Fruit fly (Drosophila melanogaster) whole organism, embryonic: ENCODE results near the gene Gk2.

Experiments
- Ada2b ChIP-seq: fragments of 200-800 bp; sonication (Bioruptor generic); IDR thresholded peaks from 2 replicates; pipeline ENCODE4 v1.3.6; 2022; ENCODE audit warnings: missing biosample characterization, missing genetic modification characterization
- Atf3 ChIP-seq: fragments of 200-800 bp; sonication (Bioruptor generic); optimal IDR thresholded peaks from 3 replicates; lab custom pipeline; 2016; ENCODE audit warnings: missing biosample characterization, missing genetic modification characterization
- CG1024 ChIP-seq: fragments of 200-800 bp; sonication (Bioruptor generic); IDR thresholded peaks from 2 replicates; pipeline ENCODE4 v1.3.6; 2022; ENCODE audit warnings: missing biosample characterization, missing genetic modification characterization
- CG10366 ChIP-seq: fragments of 200-800 bp; sonication (Bioruptor generic); IDR thresholded peaks from 2 replicates; pipeline ENCODE4 v1.3.6; 2022; ENCODE audit warnings: missing biosample characterization, missing genetic modification characterization
- CG10654 ChIP-seq: fragments of 200-800 bp; sonication (Bioruptor generic); optimal IDR thresholded peaks from 2 replicates; lab custom pipeline; 2016; ENCODE audit warnings: missing biosample characterization, missing genetic modification characterization
- CG12155 ChIP-seq: fragments of 200-800 bp; sonication (Bioruptor generic); optimal IDR thresholded peaks from 3 replicates; lab custom pipeline; 2016; ENCODE audit warnings: missing biosample characterization, missing genetic modification characterization
- CG1233 ChIP-seq: fragments of 200-800 bp; sonication (Bioruptor generic); optimal IDR thresholded peaks from 4 replicates; lab custom pipeline; 2018; ENCODE audit warnings: missing biosample characterization, mild to moderate bottlenecking, missing genetic modification characterization
- CG13287 ChIP-seq: fragments of 200-800 bp; sonication (Bioruptor generic); IDR thresholded peaks from 2 replicates; pipeline ENCODE4 v1.3.6; 2022; ENCODE audit warnings: missing biosample characterization, missing genetic modification characterization; ENCODE audit not compliant: partially characterized antibody
- CG15696 ChIP-seq: fragments of 200-800 bp; sonication (Bioruptor generic); optimal IDR thresholded peaks from 2 replicates; lab custom pipeline; 2019; ENCODE audit warnings: missing biosample characterization, mild to moderate bottlenecking, missing genetic modification characterization, moderate library complexity
- CG17361 ChIP-seq: fragments of 200-800 bp; sonication (Bioruptor generic); IDR thresholded peaks from 3 replicates; pipeline ENCODE4 v1.3.6; 2022; ENCODE audit warnings: missing biosample characterization, missing genetic modification characterization
- CG31224 ChIP-seq: fragments of 200-800 bp; sonication (Bioruptor generic); IDR thresholded peaks from 2 replicates; pipeline ENCODE4 v1.3.6; 2022; ENCODE audit warnings: missing biosample characterization, missing genetic modification characterization
- CG31365 ChIP-seq: fragments of 200-800 bp; sonication (Bioruptor generic); optimal IDR thresholded peaks from 2 replicates; lab custom pipeline; 2018; ENCODE audit warnings: missing biosample characterization, mild to moderate bottlenecking, missing genetic modification characterization
- CG31388 ChIP-seq: fragments of 200-800 bp; sonication (Bioruptor generic); optimal IDR thresholded peaks from 2 replicates; lab custom pipeline; 2016; ENCODE audit warnings: missing biosample characterization, missing genetic modification characterization
- CG32532 ChIP-seq: fragments of 200-800 bp; sonication (Bioruptor generic); IDR thresholded peaks from 2 replicates; pipeline ENCODE4 v1.3.6; 2022; ENCODE audit warnings: missing biosample characterization, missing genetic modification characterization
- CG3838 ChIP-seq: fragments of 200-800 bp; sonication (Bioruptor generic); optimal IDR thresholded peaks from 3 replicates; lab custom pipeline; 2016; ENCODE audit warnings: missing biosample characterization, missing genetic modification characterization
- CG3847 ChIP-seq: fragments of 200-800 bp; sonication (Bioruptor generic); IDR thresholded peaks from 2 replicates; pipeline ENCODE4 v1.3.6; 2022; ENCODE audit warnings: missing biosample characterization, missing genetic modification characterization
- CG4404 ChIP-seq: fragments of 200-800 bp; sonication (Bioruptor generic); IDR thresholded peaks from 2 replicates; pipeline ENCODE4 v1.3.6; 2022; ENCODE audit warnings: missing biosample characterization, missing genetic modification characterization
- CG5180 ChIP-seq: fragments of 200-800 bp; sonication (Bioruptor generic); optimal IDR thresholded peaks from 3 replicates; lab custom pipeline; 2017; ENCODE audit warnings: missing biosample characterization, missing genetic modification characterization, mild to moderate bottlenecking, moderate library complexity, missing genetic modification reagents
- CG6683 ChIP-seq: fragments of 200-800 bp; sonication (Bioruptor generic); optimal IDR thresholded peaks from 2 replicates; lab custom pipeline; 2017; ENCODE audit warnings: missing biosample characterization, mild to moderate bottlenecking, missing genetic modification characterization, missing genetic modification reagents
- CG6689 ChIP-seq: fragments of 200-800 bp; sonication (Bioruptor generic); IDR thresholded peaks from 2 replicates; pipeline ENCODE4 v1.3.6; 2022; ENCODE audit warnings: missing biosample characterization, missing genetic modification characterization
- CG7556 ChIP-seq: fragments of 200-800 bp; sonication (Bioruptor generic); optimal IDR thresholded peaks from 2 replicates; lab custom pipeline; 2017; ENCODE audit warnings: missing biosample characterization, mild to moderate bottlenecking, missing genetic modification characterization
- CG9876 ChIP-seq: fragments of 200-800 bp; sonication (Bioruptor generic); optimal IDR thresholded peaks from 2 replicates; lab custom pipeline; 2016; ENCODE audit warnings: missing biosample characterization, missing genetic modification characterization
- Camta ChIP-seq: fragments of 200-800 bp; sonication (Bioruptor generic); optimal IDR thresholded peaks from 2 replicates; lab custom pipeline; 2016; ENCODE audit warnings: missing biosample characterization, missing genetic modification characterization
- ERR ChIP-seq: fragments of 200-800 bp; sonication (Bioruptor generic); optimal IDR thresholded peaks from 2 replicates; lab custom pipeline; 2016; ENCODE audit warnings: missing biosample characterization, missing genetic modification characterization
- Fer1 ChIP-seq: fragments of 200-800 bp; sonication (Bioruptor generic); optimal IDR thresholded peaks from 2 replicates; lab custom pipeline; 2017; ENCODE audit warnings: missing biosample characterization, mild to moderate bottlenecking, missing genetic modification characterization
- Meics ChIP-seq: fragments of 200-800 bp; sonication (Bioruptor generic); optimal IDR thresholded peaks from 2 replicates; lab custom pipeline; 2017; ENCODE audit warnings: missing biosample characterization, mild to moderate bottlenecking, missing genetic modification characterization
- Scr ChIP-seq: fragments of 200-800 bp; sonication (Bioruptor generic); IDR thresholded peaks from 2 replicates; pipeline ENCODE4 v1.3.6; 2022; ENCODE audit warnings: missing biosample characterization, missing genetic modification characterization; ENCODE audit not compliant: partially characterized antibody
- Sox102F ChIP-seq: fragments of 200-800 bp; sonication (Bioruptor generic); optimal IDR thresholded peaks from 2 replicates; lab custom pipeline; 2018; ENCODE audit warnings: missing biosample characterization, mild to moderate bottlenecking, missing genetic modification characterization, moderate library complexity
- amos ChIP-seq: fragments of 200-800 bp; sonication (Bioruptor generic); IDR thresholded peaks from 2 replicates; pipeline ENCODE4 v1.3.6; 2022; ENCODE audit warnings: missing biosample characterization, missing genetic modification characterization; ENCODE audit not compliant: partially characterized antibody
- ap ChIP-seq: fragments of 200-800 bp; sonication (Bioruptor generic); IDR thresholded peaks from 2 replicates; pipeline ENCODE4 v1.3.6; 2022; ENCODE audit warnings: missing biosample characterization, missing genetic modification characterization
- chif ChIP-seq, 2 experiments: fragments of 200-800 bp; sonication (Bioruptor generic); optimal IDR thresholded peaks; 3 replicates each; lab custom pipeline; 2016; ENCODE audit warnings: missing biosample characterization in 2 of 2, missing genetic modification characterization in 2 of 2
- corto ChIP-seq: fragments of 200-800 bp; sonication (Bioruptor generic); optimal IDR thresholded peaks from 2 replicates; lab custom pipeline; 2016; ENCODE audit warnings: missing biosample characterization, mild to moderate bottlenecking, missing genetic modification characterization, moderate library complexity
- dimm ChIP-seq: fragments of 200-800 bp; sonication (Bioruptor generic); IDR thresholded peaks from 2 replicates; pipeline ENCODE4 v1.3.6; 2022; ENCODE audit warnings: missing biosample characterization, missing genetic modification characterization
- dm ChIP-seq: fragments of 200-800 bp; sonication (Bioruptor generic); optimal IDR thresholded peaks from 3 replicates; lab custom pipeline; 2016; ENCODE audit warnings: missing biosample characterization, missing genetic modification characterization
- exex ChIP-seq: fragments of 200-800 bp; sonication (Bioruptor generic); optimal IDR thresholded peaks from 4 replicates; lab custom pipeline; 2018; ENCODE audit warnings: missing biosample characterization, mild to moderate bottlenecking, missing genetic modification characterization, moderate library complexity
- jigr1 ChIP-seq: fragments of 200-800 bp; sonication (Bioruptor generic); IDR thresholded peaks from 3 replicates; pipeline ENCODE4 v1.3.6; 2022; ENCODE audit warnings: missing biosample characterization, missing genetic modification characterization
- kni ChIP-seq: fragments of 200-800 bp; sonication (Bioruptor generic); optimal IDR thresholded peaks from 3 replicates; lab custom pipeline; 2017; ENCODE audit warnings: mild to moderate bottlenecking, missing biosample characterization, missing genetic modification reagents, missing genetic modification characterization
- luna ChIP-seq: fragments of 200-800 bp; sonication (Bioruptor generic); optimal IDR thresholded peaks from 2 replicates; lab custom pipeline; 2016; ENCODE audit warnings: missing biosample characterization, missing genetic modification characterization
- nmo ChIP-seq: fragments of 200-800 bp; sonication (Bioruptor generic); optimal IDR thresholded peaks from 2 replicates; lab custom pipeline; 2018; ENCODE audit warnings: missing biosample characterization, mild to moderate bottlenecking, missing genetic modification characterization, moderate library complexity
- pan ChIP-seq, 4 experiments: fragments of >200 bp in 3 of 4; fragments of 200-800 bp in 1 of 4; sonication (Bioruptor generic) in 1 of 4; optimal IDR thresholded peaks in 3 of 4; IDR thresholded peaks in 1 of 4; 2 replicates each; pipeline versions ENCODE4 v1.3.6 to Lab custom; 2017 to 2022; ENCODE audit warnings: missing biosample characterization in 2 of 4, missing genetic modification characterization in 2 of 4, mixed read lengths in 1 of 4
- pnt ChIP-seq: fragments of 200-800 bp; sonication (Bioruptor generic); optimal IDR thresholded peaks from 3 replicates; lab custom pipeline; 2016; ENCODE audit warnings: missing biosample characterization, missing genetic modification characterization
- pum ChIP-seq: fragments of 200-800 bp; sonication (Bioruptor generic); optimal IDR thresholded peaks from 2 replicates; lab custom pipeline; 2016; ENCODE audit warnings: missing biosample characterization, missing genetic modification characterization
- schlank ChIP-seq: fragments of 200-800 bp; sonication (Bioruptor generic); optimal IDR thresholded peaks from 2 replicates; lab custom pipeline; 2018; ENCODE audit warnings: missing biosample characterization, mild to moderate bottlenecking, missing genetic modification characterization
- sens-2 ChIP-seq: fragments of 200-800 bp; sonication (Bioruptor generic); IDR thresholded peaks from 2 replicates; pipeline ENCODE4 v1.3.6; 2022; ENCODE audit warnings: missing biosample characterization, missing genetic modification characterization
- so ChIP-seq: fragments of 200-800 bp; sonication (Bioruptor generic); IDR thresholded peaks from 3 replicates; pipeline ENCODE4 v1.3.6; 2022; ENCODE audit warnings: missing biosample characterization, missing genetic modification characterization
- sob ChIP-seq: fragments of 200-800 bp; sonication (Bioruptor generic); IDR thresholded peaks from 2 replicates; pipeline ENCODE4 v1.3.6; 2022; ENCODE audit warnings: missing biosample characterization, missing genetic modification characterization
- sr ChIP-seq: fragments of 200-800 bp; sonication (Bioruptor generic); IDR thresholded peaks from 3 replicates; pipeline ENCODE4 v1.3.6; 2022; ENCODE audit warnings: missing biosample characterization, missing genetic modification characterization
- tap ChIP-seq: fragments of 200-800 bp; optimal IDR thresholded peaks from 3 replicates; lab custom pipeline; 2019; ENCODE audit warnings: missing biosample characterization, mild to moderate bottlenecking, missing genetic modification characterization, moderate library complexity
- z ChIP-seq: fragments of 200-800 bp; sonication (Bioruptor generic); IDR thresholded peaks from 3 replicates; pipeline ENCODE4 v1.3.6; 2022; ENCODE audit warnings: missing biosample characterization, missing genetic modification characterization

The Gk2 gene

DNA sequence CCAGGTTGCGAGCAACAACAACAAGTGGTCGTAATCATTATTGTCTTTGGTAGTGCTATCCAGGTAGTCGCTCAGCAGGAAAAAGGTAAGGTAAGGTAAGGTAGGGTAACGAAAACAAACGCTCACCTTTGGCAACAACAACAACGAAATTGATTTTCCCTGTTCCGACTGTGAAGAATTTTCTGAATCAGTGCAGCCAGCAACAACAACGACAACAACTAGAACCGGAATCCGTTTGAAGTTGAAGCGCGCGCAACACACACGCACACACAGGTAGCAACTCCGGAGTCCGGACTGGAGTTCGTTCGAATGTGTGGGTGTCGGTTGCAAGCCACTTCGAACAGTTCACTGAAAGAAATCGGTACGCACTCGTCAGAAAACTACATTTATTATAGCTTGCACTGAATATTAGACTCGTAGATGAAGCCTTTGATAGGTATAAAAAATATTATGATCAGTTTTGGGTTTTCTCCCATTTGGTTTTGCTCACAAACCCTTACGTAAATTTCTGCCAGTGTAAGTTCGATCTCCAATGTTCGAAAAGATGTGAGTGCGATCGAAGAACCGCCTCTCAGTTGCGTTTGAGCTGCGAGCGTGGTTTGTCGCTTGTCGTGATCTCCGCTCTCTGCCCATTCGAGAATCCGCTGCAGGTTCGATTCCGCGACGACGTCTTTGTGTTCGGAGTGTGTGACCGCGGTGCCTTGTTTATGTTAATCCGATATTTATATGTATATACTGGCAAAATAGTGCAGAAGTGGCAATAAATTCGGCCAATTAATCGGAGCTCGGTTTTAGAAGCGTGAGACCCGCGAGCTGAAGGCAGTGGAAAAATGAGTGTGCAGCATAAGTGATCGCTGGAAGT lies 8.4 kb downstream of the Gk2 start, which contains the start of gene CG13921 (continued):
- TF ChIP-seq CG31365 (tag; lab: Kevin White, UChicago) (peak; percentile 94), pnt (peak; percentile 100), Ada2b (GFP tag; lab: Robert Waterston, UW) (peak; percentile 99), CG4404 (GFP tag; lab: Robert Waterston, UW) (peak; percentile 99), CG10366 (peak; percentile 99), nmo (GFP tag; lab: Kevin White, UChicago) (peak; percentile 99), kni (peak; percentile 98), CG1024 (peak; percentile 98), pum (GFP tag; lab: Kevin White, UChicago) (peak; percentile 100), sob (peak; percentile 99), dm (GFP tag; lab: Kevin White, UChicago) (peak; percentile 97), sens-2 (GFP tag; lab: Robert Waterston, UW) (peak; percentile 99), CG1233 (GFP tag; lab: Kevin White, UChicago) (peak; percentile 99), CG9876 (GFP tag; lab: Kevin White, UChicago) (peak; percentile 97), chif (GFP tag; optimal IDR thresholded peaks at IDR 0.05; lab: Kevin White, UChicago) (peak; percentile 99 to 100), CG13287 (GFP tag; lab: Robert Waterston, UW) (no peak), luna (GFP tag; lab: Kevin White, UChicago) (peak; percentile 98), ERR (GFP tag; lab: Kevin White, UChicago) (peak; percentile 97), Meics (peak; percentile 98), CG32532 (peak; percentile 99), CG15696 (tag; lab: Kevin White, UChicago) (peak; percentile 100), Atf3 (GFP tag; lab: Kevin White, UChicago) (peak; percentile 98), dimm (GFP tag; lab: Robert Waterston, UW) (peak; percentile 97), CG7556 (peak; percentile 99), Camta (peak; percentile 99), amos (GFP tag; lab: Robert Waterston, UW) (no peak), tap (tag; lab: Kevin White, UChicago) (peak; percentile 98), CG3847 (GFP tag; lab: Robert Waterston, UW) (peak; percentile 99), CG17361 (peak; percentile 99), Sox102F (GFP tag; lab: Kevin White, UChicago) (peak; percentile 98), CG5180 (peak; percentile 100), pan (optimal IDR thresholded peaks at IDR 0.05; lab: Kevin White, UChicago) (no peak), pan (GFP tag; optimal IDR thresholded peaks at IDR 0.05 in 1 of 2, IDR thresholded peaks at IDR 0.05 in 1 of 2) (peak in 1 of 2 experiments; percentile 99), CG31388 (GFP tag; lab: Kevin White, UChicago) (peak; percentile 98), CG3838 (GFP tag; lab: Kevin White, UChicago) (peak; percentile 96), jigr1 (GFP tag; lab: Robert Waterston, UW) (peak; percentile 98), schlank (peak; percentile 95), sr (peak; percentile 95), Fer1 (GFP tag; lab: Kevin White, UChicago) (peak; percentile 97), CG12155 (GFP tag; lab: Kevin White, UChicago) (peak; percentile 98), so (GFP tag; lab: Robert Waterston, UW) (peak; percentile 99), CG31224 (peak; percentile 96), z (GFP tag; lab: Robert Waterston, UW) (peak; percentile 87), CG6689 (GFP tag; lab: Robert Waterston, UW) (peak; percentile 99), CG10654 (GFP tag; lab: Kevin White, UChicago) (peak; percentile 99), CG6683 (peak; percentile 94), exex (tag; lab: Kevin White, UChicago) (peak; percentile 82), corto (peak; percentile 98), Scr (GFP tag; lab: Robert Waterston, UW) (no peak), ap (GFP tag; lab: Robert Waterston, UW) (peak; percentile 99)
